Fruit fly (Drosophila melanogaster) whole organism: ENCODE measurements around the gene Snmp2.

Experiments used
- CG8478 ChIP-seq: fragments of >200 bp; optimal IDR thresholded peaks from 2 replicates; lab custom pipeline; 2018; ENCODE audit warnings: inconsistent platforms
- psq ChIP-seq: fragments of >200 bp; optimal IDR thresholded peaks from 2 replicates; lab custom pipeline; 2017
- usp ChIP-seq: fragments of >200 bp; optimal IDR thresholded peaks from 2 replicates; lab custom pipeline; 2017; ENCODE audit warnings: missing biosample characterization, missing genetic modification characterization, mixed read lengths

- TF ChIP-seq psq (lab: Kevin White, UChicago): no peak
- TF ChIP-seq CG8478: no peak
- no peak for TF ChIP-seq usp (GFP tag; lab: Kevin White, UChicago)
These were observed 39.3 kb upstream of the Snmp2 start for dm6 chr3L:7782051-7782682.
